Fruit fly (Drosophila melanogaster) whole organism, embryonic: ENCODE results near the gene CG7914.
A peak's percentile ranks its signal among the peaks of the same experiment; 100 is the strongest.

ENCODE experiments used
- Adf1 ChIP-seq: fragments of 200-800 bp; sonication (Bioruptor generic); IDR thresholded peaks from 2 replicates; pipeline ENCODE4 v1.3.6; 2022; ENCODE audit warnings: missing biosample characterization, missing genetic modification characterization
- Awh ChIP-seq: fragments of 200-800 bp; sonication (Bioruptor generic); IDR thresholded peaks from 2 replicates; pipeline ENCODE4, ENCODE4 v1.3.6; 2022; ENCODE audit warnings: missing biosample characterization, missing genetic modification characterization
- CG10147 ChIP-seq: fragments of 200-800 bp; sonication (Bioruptor generic); optimal IDR thresholded peaks from 2 replicates; lab custom pipeline; 2019; ENCODE audit warnings: missing biosample characterization, mild to moderate bottlenecking, missing genetic modification characterization, moderate library complexity
- CG12071 ChIP-seq: fragments of 200-800 bp; sonication (Bioruptor generic); optimal IDR thresholded peaks from 3 replicates; lab custom pipeline; 2018; ENCODE audit warnings: missing biosample characterization, mild to moderate bottlenecking, missing genetic modification characterization
- CG12299 ChIP-seq: fragments of 200-800 bp; sonication (Bioruptor generic); optimal IDR thresholded peaks from 2 replicates; lab custom pipeline; 2018; ENCODE audit warnings: missing biosample characterization, mild to moderate bottlenecking, missing genetic modification characterization
- CG13296 ChIP-seq: fragments of 200-800 bp; sonication (Bioruptor generic); optimal IDR thresholded peaks from 3 replicates; lab custom pipeline; 2018; ENCODE audit warnings: missing biosample characterization, mild to moderate bottlenecking, missing genetic modification characterization
- CG13424 ChIP-seq: fragments of 200-800 bp; sonication (Bioruptor generic); optimal IDR thresholded peaks from 2 replicates; lab custom pipeline; 2019; ENCODE audit warnings: missing biosample characterization, mild to moderate bottlenecking, missing genetic modification characterization, moderate library complexity
- CG14050 ChIP-seq: fragments of 200-800 bp; sonication (Bioruptor generic); IDR thresholded peaks from 3 replicates; pipeline ENCODE4 v1.3.6; 2022; ENCODE audit warnings: missing biosample characterization, missing genetic modification characterization
- CG17802 ChIP-seq: fragments of 200-800 bp; sonication (Bioruptor generic); optimal IDR thresholded peaks from 2 replicates; lab custom pipeline; 2018; ENCODE audit warnings: missing biosample characterization, mild to moderate bottlenecking, missing genetic modification characterization, moderate library complexity
- CG18011 ChIP-seq: fragments of 200-800 bp; sonication (Bioruptor generic); optimal IDR thresholded peaks from 2 replicates; lab custom pipeline; 2017; ENCODE audit warnings: missing biosample characterization, missing genetic modification characterization, mild to moderate bottlenecking, moderate library complexity, missing genotype
- CG18599 ChIP-seq: fragments of 200-800 bp; sonication (Bioruptor generic); optimal IDR thresholded peaks from 3 replicates; lab custom pipeline; 2017; ENCODE audit warnings: missing biosample characterization, missing genetic modification characterization, mild to moderate bottlenecking, moderate library complexity, missing genetic modification reagents
- CG2116 ChIP-seq: fragments of 200-800 bp; sonication (Bioruptor generic); optimal IDR thresholded peaks from 3 replicates; lab custom pipeline; 2018; ENCODE audit warnings: missing biosample characterization, mild to moderate bottlenecking, missing genetic modification characterization
- CG2678 ChIP-seq: fragments of 200-800 bp; sonication (Bioruptor generic); optimal IDR thresholded peaks from 3 replicates; lab custom pipeline; 2019; ENCODE audit warnings: missing biosample characterization, mild to moderate bottlenecking, missing genetic modification characterization, moderate library complexity
- CG30403 ChIP-seq: fragments of 200-800 bp; sonication (Bioruptor generic); optimal IDR thresholded peaks from 3 replicates; lab custom pipeline; 2016; ENCODE audit warnings: missing biosample characterization, missing genetic modification characterization
- CG3163 ChIP-seq: fragments of 200-800 bp; sonication (Bioruptor generic); optimal IDR thresholded peaks from 3 replicates; lab custom pipeline; 2016; ENCODE audit warnings: missing biosample characterization, missing genetic modification characterization
- CG4282 ChIP-seq: fragments of 200-800 bp; sonication (Bioruptor generic); optimal IDR thresholded peaks from 2 replicates; lab custom pipeline; 2016; ENCODE audit warnings: missing biosample characterization, missing genetic modification characterization
- CG7556 ChIP-seq: fragments of 200-800 bp; sonication (Bioruptor generic); optimal IDR thresholded peaks from 2 replicates; lab custom pipeline; 2017; ENCODE audit warnings: missing biosample characterization, mild to moderate bottlenecking, missing genetic modification characterization
- CG9797 ChIP-seq: fragments of 200-800 bp; sonication (Bioruptor generic); optimal IDR thresholded peaks from 3 replicates; lab custom pipeline; 2018; ENCODE audit warnings: missing biosample characterization, mild to moderate bottlenecking, missing genetic modification characterization
- CG9817 ChIP-seq: fragments of 200-800 bp; sonication (Bioruptor generic); optimal IDR thresholded peaks from 2 replicates; lab custom pipeline; 2018; ENCODE audit warnings: missing biosample characterization, mild to moderate bottlenecking, missing genetic modification characterization, moderate library complexity
- CG9932 ChIP-seq: fragments of 200-800 bp; sonication (Bioruptor generic); IDR thresholded peaks from 2 replicates; pipeline ENCODE4 v1.3.6; 2022; ENCODE audit warnings: missing biosample characterization, missing genetic modification characterization
- D19B ChIP-seq: fragments of 200-800 bp; sonication (Bioruptor generic); optimal IDR thresholded peaks from 2 replicates; lab custom pipeline; 2017; ENCODE audit warnings: missing biosample characterization, mild to moderate bottlenecking, missing genetic modification characterization
- H15 ChIP-seq: fragments of 200-800 bp; sonication (Bioruptor generic); IDR thresholded peaks from 3 replicates; pipeline ENCODE4 v1.3.6; 2022; ENCODE audit warnings: missing biosample characterization, missing genetic modification characterization
- H2.0 ChIP-seq: fragments of 200-800 bp; sonication (Bioruptor generic); IDR thresholded peaks from 2 replicates; pipeline ENCODE4 v1.3.6; 2022; ENCODE audit warnings: missing biosample characterization, missing genetic modification characterization
- HLH4C ChIP-seq: fragments of 200-800 bp; sonication (Bioruptor generic); IDR thresholded peaks from 3 replicates; pipeline ENCODE4 v1.3.6; 2022; ENCODE audit warnings: missing biosample characterization, missing genetic modification characterization; ENCODE audit not compliant: partially characterized antibody
- Hr51 ChIP-seq, 2 experiments: fragments of 200-800 bp; sonication (Bioruptor generic); optimal IDR thresholded peaks; 2 replicates in 1 of 2; 3 replicates in 1 of 2; lab custom pipeline; 2016 to 2018; ENCODE audit warnings: missing biosample characterization in 2 of 2, missing genetic modification characterization in 2 of 2, mild to moderate bottlenecking in 1 of 2, moderate library complexity in 1 of 2
- Lim3 ChIP-seq: fragments of 200-800 bp; sonication (Bioruptor generic); IDR thresholded peaks from 2 replicates; pipeline ENCODE4 v1.3.6; 2022; ENCODE audit warnings: missing biosample characterization, missing genetic modification characterization
- Mad ChIP-seq: fragments of 200-800 bp; sonication (Bioruptor generic); optimal IDR thresholded peaks from 2 replicates; lab custom pipeline; 2016; ENCODE audit warnings: missing biosample characterization, missing genetic modification characterization
- Meics ChIP-seq: fragments of 200-800 bp; sonication (Bioruptor generic); optimal IDR thresholded peaks from 2 replicates; lab custom pipeline; 2017; ENCODE audit warnings: missing biosample characterization, mild to moderate bottlenecking, missing genetic modification characterization
- Opbp ChIP-seq: fragments of 200-800 bp; sonication (Bioruptor generic); IDR thresholded peaks from 3 replicates; pipeline ENCODE4 v1.3.6; 2022; ENCODE audit warnings: missing biosample characterization, missing genetic modification characterization; ENCODE audit not compliant: partially characterized antibody
- Rx ChIP-seq: fragments of 200-800 bp; sonication (Bioruptor generic); IDR thresholded peaks from 2 replicates; pipeline ENCODE4 v1.3.6; 2022; ENCODE audit warnings: missing biosample characterization, missing genetic modification characterization
- Ssrp ChIP-seq: fragments of 200-800 bp; sonication (Bioruptor generic); optimal IDR thresholded peaks from 2 replicates; lab custom pipeline; 2018; ENCODE audit warnings: missing biosample characterization, mild to moderate bottlenecking, missing genetic modification characterization, moderate library complexity
- ab ChIP-seq: fragments of 200-800 bp; sonication (Bioruptor generic); optimal IDR thresholded peaks from 2 replicates; lab custom pipeline; 2016; ENCODE audit warnings: missing biosample characterization, missing genetic modification characterization
- caup ChIP-seq: fragments of 200-800 bp; sonication (Bioruptor generic); optimal IDR thresholded peaks from 3 replicates; lab custom pipeline; 2017; ENCODE audit warnings: missing biosample characterization, mild to moderate bottlenecking, missing genetic modification characterization, moderate library complexity; ENCODE audit not compliant: severe bottlenecking
- da ChIP-seq: fragments of 200-800 bp; sonication (Bioruptor generic); optimal IDR thresholded peaks from 2 replicates; lab custom pipeline; 2016; ENCODE audit warnings: missing biosample characterization, missing genetic modification characterization
- dmrt99B ChIP-seq: fragments of 200-800 bp; sonication (Bioruptor generic); optimal IDR thresholded peaks from 2 replicates; lab custom pipeline; 2018; ENCODE audit warnings: missing biosample characterization, mild to moderate bottlenecking, missing genetic modification characterization, moderate library complexity
- ftz-f1 ChIP-seq: fragments of 200-800 bp; sonication (Bioruptor generic); optimal IDR thresholded peaks from 2 replicates; lab custom pipeline; 2016; ENCODE audit warnings: missing biosample characterization, missing genetic modification characterization
- gsb ChIP-seq: fragments of 200-800 bp; sonication (Bioruptor generic); IDR thresholded peaks from 2 replicates; pipeline ENCODE4 v1.3.6; 2022; ENCODE audit warnings: missing biosample characterization, missing genetic modification characterization
- hbn ChIP-seq: fragments of 200-800 bp; sonication (Bioruptor generic); IDR thresholded peaks from 2 replicates; pipeline ENCODE4 v1.3.6; 2022; ENCODE audit warnings: missing biosample characterization, missing genetic modification characterization; ENCODE audit not compliant: partially characterized antibody
- jing ChIP-seq: fragments of 200-800 bp; sonication (Bioruptor generic); optimal IDR thresholded peaks from 2 replicates; lab custom pipeline; 2018; ENCODE audit warnings: missing biosample characterization, mild to moderate bottlenecking, missing genetic modification characterization
- nau ChIP-seq: fragments of 200-800 bp; sonication (Bioruptor generic); optimal IDR thresholded peaks from 3 replicates; lab custom pipeline; 2017; ENCODE audit warnings: missing biosample characterization, mild to moderate bottlenecking, missing genetic modification characterization, missing genetic modification reagents
- nerfin-2 ChIP-seq: fragments of 200-800 bp; sonication (Bioruptor generic); IDR thresholded peaks from 2 replicates; pipeline ENCODE4 v1.3.6; 2022; ENCODE audit warnings: missing biosample characterization, missing genetic modification characterization; ENCODE audit not compliant: partially characterized antibody
- nmo ChIP-seq: fragments of 200-800 bp; sonication (Bioruptor generic); optimal IDR thresholded peaks from 2 replicates; lab custom pipeline; 2018; ENCODE audit warnings: missing biosample characterization, mild to moderate bottlenecking, missing genetic modification characterization, moderate library complexity
- otp ChIP-seq: fragments of 200-800 bp; sonication (Bioruptor generic); IDR thresholded peaks from 3 replicates; pipeline ENCODE4, ENCODE4 v1.3.6; 2022; ENCODE audit warnings: missing biosample characterization, missing genetic modification characterization
- pros ChIP-seq: fragments of 200-800 bp; sonication (Bioruptor generic); optimal IDR thresholded peaks from 3 replicates; lab custom pipeline; 2019; ENCODE audit warnings: missing biosample characterization, mild to moderate bottlenecking, missing genetic modification characterization, moderate library complexity
- salm ChIP-seq: fragments of 200-800 bp; sonication (Bioruptor generic); optimal IDR thresholded peaks from 2 replicates; lab custom pipeline; 2018; ENCODE audit warnings: missing biosample characterization, mild to moderate bottlenecking, missing genetic modification characterization
- sens ChIP-seq: fragments of 200-800 bp; sonication (Bioruptor generic); peaks from one replicate; lab custom pipeline; 2016; ENCODE audit warnings: missing biosample characterization, missing genetic modification characterization
- slbo ChIP-seq: fragments of 200-800 bp; sonication (Bioruptor generic); IDR thresholded peaks from 2 replicates; pipeline ENCODE4 v1.3.6; 2022; ENCODE audit warnings: missing biosample characterization, missing genetic modification characterization
- tll ChIP-seq, 2 experiments: fragments of 200-800 bp in 1 of 2; fragments of >200 bp in 1 of 2; sonication (Bioruptor generic) in 1 of 2; optimal IDR thresholded peaks; 2 replicates each; lab custom pipeline; 2017 to 2019; ENCODE audit warnings: missing biosample characterization in 2 of 2, missing genetic modification characterization in 2 of 2, mild to moderate bottlenecking in 1 of 2, moderate library complexity in 1 of 2
- yki ChIP-seq: fragments of >200 bp; optimal IDR thresholded peaks from 3 replicates; lab custom pipeline; 2018

CG7914 gene

dm6 chrX:19144785-19145422 lies 48.3 kb downstream of the CG7914 start (continued):
- TF ChIP-seq dmrt99B (tag; lab: Kevin White, UChicago) (peak; percentile 47), CG13424 (tag; lab: Kevin White, UChicago) (peak; percentile 36), CG18011 (GFP tag; lab: Kevin White, UChicago) (no peak), caup (no peak), CG10147 (GFP tag; lab: Kevin White, UChicago) (no peak), Lim3 (GFP tag; lab: Robert Waterston, UW) (no peak), Opbp (no peak), CG2678 (tag; lab: Kevin White, UChicago) (peak; percentile 46), Mad (GFP tag; lab: Kevin White, UChicago) (no peak), nmo (peak; percentile 32), slbo (GFP tag; lab: Robert Waterston, UW) (no peak), hbn (no peak), CG4282 (GFP tag; lab: Kevin White, UChicago) (no peak), CG30403 (GFP tag; lab: Kevin White, UChicago) (peak; percentile 11), CG12299 (tag; lab: Kevin White, UChicago) (no peak), CG9797 (GFP tag; lab: Kevin White, UChicago) (no peak), nau (GFP tag; lab: Kevin White, UChicago) (no peak), sens (GFP tag; lab: Kevin White, UChicago) (no peak), gsb (no peak), Meics (GFP tag; lab: Kevin White, UChicago) (no peak), CG14050 (no peak), nerfin-2 (GFP tag; lab: Robert Waterston, UW) (no peak), otp (GFP tag; lab: Robert Waterston, UW) (no peak), H2.0 (GFP tag; lab: Robert Waterston, UW) (no peak), pros (no peak), CG18599 (GFP tag; lab: Kevin White, UChicago) (no peak), ftz-f1 (GFP tag; lab: Kevin White, UChicago) (no peak), Adf1 (GFP tag; lab: Robert Waterston, UW) (no peak), ab (GFP tag; lab: Kevin White, UChicago) (no peak), CG13296 (GFP tag; lab: Kevin White, UChicago) (no peak), CG3163 (GFP tag; lab: Kevin White, UChicago) (no peak), yki (no peak), D19B (GFP tag; lab: Kevin White, UChicago) (no peak), H15 (no peak), Rx (GFP tag; lab: Robert Waterston, UW) (no peak), CG9817 (tag; lab: Kevin White, UChicago) (no peak), Hr51 (GFP tag; optimal IDR thresholded peaks at IDR 0.05; lab: Kevin White, UChicago) (peak in 1 of 2 experiments; percentile 41), CG2116 (no peak), CG17802 (no peak), jing (no peak), CG7556 (GFP tag; lab: Kevin White, UChicago) (peak; percentile 1), salm (tag; lab: Kevin White, UChicago) (no peak), HLH4C (no peak), Awh (no peak), Ssrp (tag; lab: Kevin White, UChicago) (peak; percentile 10), da (GFP tag; lab: Kevin White, UChicago) (no peak), tll (GFP tag; optimal IDR thresholded peaks at IDR 0.05; lab: Kevin White, UChicago) (no peak), CG9932 (GFP tag; lab: Robert Waterston, UW) (no peak), CG12071 (no peak)
